Worm (Caenorhabditis elegans) whole organism, L1 larva: ENCODE data around the gene frpr-6.

Experiments used
- ama-1 ChIP-seq: fragments of 150-350 bp; optimal IDR thresholded peaks from 2 replicates; lab custom pipeline; 2014
- unc-30 ChIP-seq: sonication (generic microtip); optimal IDR thresholded peaks from 2 replicates; lab custom pipeline; 2017; ENCODE audit warnings: missing biosample characterization, missing genetic modification characterization

DNA sequence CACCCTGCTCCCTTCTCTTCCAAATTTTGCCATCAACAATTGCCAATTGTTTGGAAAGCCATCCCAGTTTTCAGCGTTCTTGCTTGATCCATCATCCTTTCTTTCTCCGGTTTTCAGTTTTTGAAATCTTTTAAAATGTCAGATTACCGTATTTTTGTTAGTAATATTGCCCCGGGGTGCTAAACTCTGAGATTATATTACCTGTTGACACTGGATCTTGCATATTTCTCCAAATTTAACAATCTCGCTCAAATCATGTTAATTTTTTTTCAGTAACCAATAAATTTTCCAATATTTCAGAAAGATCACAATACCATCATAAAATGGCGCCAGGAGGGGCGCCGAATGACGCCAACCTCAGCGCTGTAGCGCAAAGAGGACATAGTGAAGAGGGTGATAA lies 11.5 kb upstream of the frpr-6 start, which contains the start of gene F21C10.7:
- TF ChIP-seq unc-30 (tag; lab: Kevin White, UChicago) (no peak), ama-1 (lab: Kevin White, UChicago) (no peak)
